Fruit fly (Drosophila melanogaster) whole organism, embryonic: ENCODE results near the gene Agxt.

Experiments used
- ATbp ChIP-seq: fragments of 200-800 bp; sonication (Bioruptor generic); optimal IDR thresholded peaks from 2 replicates; lab custom pipeline; 2017; ENCODE audit warnings: missing biosample characterization, mild to moderate bottlenecking, missing genetic modification characterization, missing genetic modification reagents
- Antp ChIP-seq: fragments of 200-800 bp; sonication (Bioruptor generic); optimal IDR thresholded peaks from 3 replicates; lab custom pipeline; 2016; ENCODE audit warnings: missing biosample characterization, missing genetic modification characterization
- Bdp1 ChIP-seq: fragments of 200-800 bp; sonication (Bioruptor generic); optimal IDR thresholded peaks from 3 replicates; lab custom pipeline; 2016; ENCODE audit warnings: missing biosample characterization, missing genetic modification characterization
- C15 ChIP-seq: fragments of 200-800 bp; sonication (Bioruptor generic); IDR thresholded peaks from 3 replicates; pipeline ENCODE4 v1.3.6; 2022; ENCODE audit warnings: missing biosample characterization, missing genetic modification characterization
- CG10321 ChIP-seq: fragments of 200-800 bp; sonication (Bioruptor generic); IDR thresholded peaks from 2 replicates; pipeline ENCODE4 v1.3.6; 2022; ENCODE audit warnings: missing biosample characterization, missing genetic modification characterization
- CG11085 ChIP-seq: fragments of 200-800 bp; sonication (Bioruptor generic); IDR thresholded peaks from 2 replicates; pipeline ENCODE4 v1.3.6; 2022; ENCODE audit warnings: missing biosample characterization, missing genetic modification characterization
- CG11247 ChIP-seq: fragments of 200-800 bp; sonication (Bioruptor generic); IDR thresholded peaks from 2 replicates; pipeline ENCODE4 v1.3.6; 2022; ENCODE audit warnings: missing biosample characterization, missing genetic modification characterization
- CG12236 ChIP-seq: fragments of 200-800 bp; sonication (Bioruptor generic); optimal IDR thresholded peaks from 2 replicates; lab custom pipeline; 2016; ENCODE audit warnings: missing biosample characterization, missing genetic modification characterization
- CG12769 ChIP-seq: fragments of 200-800 bp; sonication (Bioruptor generic); optimal IDR thresholded peaks from 2 replicates; lab custom pipeline; 2019; ENCODE audit warnings: missing biosample characterization, mild to moderate bottlenecking, missing genetic modification characterization, moderate library complexity
- CG13296 ChIP-seq: fragments of 200-800 bp; sonication (Bioruptor generic); optimal IDR thresholded peaks from 3 replicates; lab custom pipeline; 2018; ENCODE audit warnings: missing biosample characterization, mild to moderate bottlenecking, missing genetic modification characterization
- CG14710 ChIP-seq: fragments of 200-800 bp; sonication (Bioruptor generic); optimal IDR thresholded peaks from 3 replicates; lab custom pipeline; 2019; ENCODE audit warnings: missing biosample characterization, mild to moderate bottlenecking, missing genetic modification characterization, moderate library complexity
- CG15514 ChIP-seq: fragments of 200-800 bp; sonication (Bioruptor generic); optimal IDR thresholded peaks from 3 replicates; lab custom pipeline; 2017; ENCODE audit warnings: missing biosample characterization, missing genetic modification characterization, mild to moderate bottlenecking, moderate library complexity, missing genetic modification reagents
- CG17568 ChIP-seq: fragments of 200-800 bp; sonication (Bioruptor generic); optimal IDR thresholded peaks from 2 replicates; lab custom pipeline; 2018; ENCODE audit warnings: missing biosample characterization, mild to moderate bottlenecking, missing genetic modification characterization, moderate library complexity
- CG18764 ChIP-seq: fragments of 200-800 bp; sonication (Bioruptor generic); optimal IDR thresholded peaks from 3 replicates; lab custom pipeline; 2016; ENCODE audit warnings: missing biosample characterization, missing genetic modification characterization
- CG2116 ChIP-seq: fragments of 200-800 bp; sonication (Bioruptor generic); optimal IDR thresholded peaks from 3 replicates; lab custom pipeline; 2018; ENCODE audit warnings: missing biosample characterization, mild to moderate bottlenecking, missing genetic modification characterization
- CG2199 ChIP-seq: fragments of 200-800 bp; sonication (Bioruptor generic); IDR thresholded peaks from 3 replicates; pipeline ENCODE4 v1.3.6; 2022; ENCODE audit warnings: missing biosample characterization, missing genetic modification characterization
- CG31388 ChIP-seq: fragments of 200-800 bp; sonication (Bioruptor generic); optimal IDR thresholded peaks from 2 replicates; lab custom pipeline; 2016; ENCODE audit warnings: missing biosample characterization, missing genetic modification characterization
- CG3847 ChIP-seq: fragments of 200-800 bp; sonication (Bioruptor generic); IDR thresholded peaks from 2 replicates; pipeline ENCODE4 v1.3.6; 2022; ENCODE audit warnings: missing biosample characterization, missing genetic modification characterization
- CG4617 ChIP-seq: fragments of 200-800 bp; sonication (Bioruptor generic); optimal IDR thresholded peaks from 3 replicates; lab custom pipeline; 2016; ENCODE audit warnings: missing biosample characterization, missing genetic modification characterization, borderline replicate concordance
- CG4707 ChIP-seq: fragments of 200-800 bp; sonication (Bioruptor generic); optimal IDR thresholded peaks from 2 replicates; lab custom pipeline; 2018; ENCODE audit warnings: missing biosample characterization, mild to moderate bottlenecking, missing genetic modification characterization, moderate library complexity
- CG8765 ChIP-seq: fragments of 200-800 bp; sonication (Bioruptor generic); IDR thresholded peaks from 2 replicates; pipeline ENCODE4 v1.3.6; 2022; ENCODE audit warnings: missing biosample characterization, missing genetic modification characterization
- Dad ChIP-seq: fragments of 200-800 bp; sonication (Bioruptor generic); optimal IDR thresholded peaks from 3 replicates; lab custom pipeline; 2016; ENCODE audit warnings: missing biosample characterization, missing genetic modification characterization
- Doc2 ChIP-seq: fragments of 200-800 bp; sonication (Bioruptor generic); IDR thresholded peaks from 2 replicates; pipeline ENCODE4 v1.3.6; 2022; ENCODE audit warnings: missing biosample characterization, missing genetic modification characterization
- HLH54F ChIP-seq: fragments of 200-800 bp; sonication (Bioruptor generic); optimal IDR thresholded peaks from 3 replicates; lab custom pipeline; 2016; ENCODE audit warnings: missing biosample characterization, missing genetic modification characterization
- Hand ChIP-seq: fragments of 200-800 bp; sonication (Bioruptor generic); optimal IDR thresholded peaks from 2 replicates; lab custom pipeline; 2017; ENCODE audit warnings: mild to moderate bottlenecking, missing biosample characterization, missing genetic modification reagents, missing genetic modification characterization
- Mes4 ChIP-seq: fragments of 200-800 bp; sonication (Bioruptor generic); optimal IDR thresholded peaks from 2 replicates; lab custom pipeline; 2016; ENCODE audit warnings: missing biosample characterization, missing genetic modification characterization
- Myb ChIP-seq: fragments of 200-800 bp; sonication (Bioruptor generic); optimal IDR thresholded peaks from 2 replicates; lab custom pipeline; 2016; ENCODE audit warnings: missing biosample characterization, missing genetic modification characterization
- NK7.1 ChIP-seq: fragments of 200-800 bp; sonication (Bioruptor generic); optimal IDR thresholded peaks from 3 replicates; lab custom pipeline; 2016; ENCODE audit warnings: missing biosample characterization, missing genetic modification characterization
- Poxn ChIP-seq: fragments of 200-800 bp; sonication (Bioruptor generic); IDR thresholded peaks from 2 replicates; pipeline ENCODE4 v1.3.6; 2022; ENCODE audit warnings: missing biosample characterization, missing genetic modification characterization
- amos ChIP-seq: fragments of 200-800 bp; sonication (Bioruptor generic); IDR thresholded peaks from 2 replicates; pipeline ENCODE4 v1.3.6; 2022; ENCODE audit warnings: missing biosample characterization, missing genetic modification characterization; ENCODE audit not compliant: partially characterized antibody
- az2 ChIP-seq: fragments of 200-800 bp; sonication (Bioruptor generic); optimal IDR thresholded peaks from 3 replicates; lab custom pipeline; 2016; ENCODE audit warnings: missing biosample characterization, missing genetic modification characterization
- caup ChIP-seq: fragments of 200-800 bp; sonication (Bioruptor generic); optimal IDR thresholded peaks from 3 replicates; lab custom pipeline; 2017; ENCODE audit warnings: missing biosample characterization, mild to moderate bottlenecking, missing genetic modification characterization, moderate library complexity; ENCODE audit not compliant: severe bottlenecking
- danr ChIP-seq: fragments of 200-800 bp; sonication (Bioruptor generic); IDR thresholded peaks from 2 replicates; pipeline ENCODE4 v1.3.6; 2022; ENCODE audit warnings: missing biosample characterization, missing genetic modification characterization
- dmrt99B ChIP-seq: fragments of 200-800 bp; sonication (Bioruptor generic); optimal IDR thresholded peaks from 2 replicates; lab custom pipeline; 2018; ENCODE audit warnings: missing biosample characterization, mild to moderate bottlenecking, missing genetic modification characterization, moderate library complexity
- eve ChIP-seq, 2 experiments: fragments of >200 bp; optimal IDR thresholded peaks; 2 replicates each; lab custom pipeline; 2017; ENCODE audit warnings: missing biosample characterization in 2 of 2, missing genetic modification characterization in 2 of 2
- gem ChIP-seq: fragments of 200-800 bp; sonication (Bioruptor generic); optimal IDR thresholded peaks from 2 replicates; lab custom pipeline; 2019; ENCODE audit warnings: missing biosample characterization, mild to moderate bottlenecking, missing genetic modification characterization, moderate library complexity
- grau ChIP-seq: fragments of 200-800 bp; optimal IDR thresholded peaks from 3 replicates; lab custom pipeline; 2019; ENCODE audit warnings: missing biosample characterization, mild to moderate bottlenecking, missing genetic modification characterization, moderate library complexity
- jing ChIP-seq: fragments of 200-800 bp; sonication (Bioruptor generic); optimal IDR thresholded peaks from 2 replicates; lab custom pipeline; 2018; ENCODE audit warnings: missing biosample characterization, mild to moderate bottlenecking, missing genetic modification characterization
- lab ChIP-seq: fragments of 200-800 bp; sonication (Bioruptor generic); optimal IDR thresholded peaks from 3 replicates; lab custom pipeline; 2017; ENCODE audit warnings: missing biosample characterization, missing genetic modification characterization, mild to moderate bottlenecking, moderate library complexity, missing genetic modification reagents
- mam ChIP-seq: fragments of 200-800 bp; sonication (Bioruptor generic); optimal IDR thresholded peaks from 3 replicates; lab custom pipeline; 2016; ENCODE audit warnings: missing biosample characterization, missing genetic modification characterization
- odd ChIP-seq: fragments of 200-800 bp; sonication (Bioruptor generic); optimal IDR thresholded peaks from 2 replicates; lab custom pipeline; 2017; ENCODE audit warnings: missing biosample characterization, mild to moderate bottlenecking, missing genetic modification characterization
- pita ChIP-seq: fragments of 200-800 bp; sonication (Bioruptor generic); optimal IDR thresholded peaks from 2 replicates; lab custom pipeline; 2017; ENCODE audit warnings: missing biosample characterization, mild to moderate bottlenecking, missing genetic modification characterization
- prd ChIP-seq, 3 experiments: fragments of >200 bp in 2 of 3; fragments of 200-800 bp in 1 of 3; sonication (Bioruptor generic) in 1 of 3; optimal IDR thresholded peaks in 2 of 3; IDR thresholded peaks in 1 of 3; 2 replicates in 2 of 3; 3 replicates in 1 of 3; pipeline versions ENCODE4 v1.3.6 to Lab custom; 2017 to 2022; ENCODE audit warnings: missing biosample characterization in 1 of 3, missing genetic modification characterization in 1 of 3
- sug ChIP-seq: fragments of 200-800 bp; optimal IDR thresholded peaks from 2 replicates; lab custom pipeline; 2019; ENCODE audit warnings: missing biosample characterization, mild to moderate bottlenecking, missing genetic modification characterization, moderate library complexity
- tup ChIP-seq: fragments of 200-800 bp; sonication (Bioruptor generic); optimal IDR thresholded peaks from 2 replicates; lab custom pipeline; 2016; ENCODE audit warnings: missing biosample characterization, mild to moderate bottlenecking, missing genetic modification characterization, moderate library complexity
- unc-4 ChIP-seq: fragments of 200-800 bp; sonication (Bioruptor generic); IDR thresholded peaks from 2 replicates; pipeline ENCODE4 v1.3.6; 2022; ENCODE audit warnings: missing biosample characterization, missing genetic modification characterization; ENCODE audit not compliant: partially characterized antibody
- zen2 ChIP-seq: fragments of 200-800 bp; sonication (Bioruptor generic); IDR thresholded peaks from 3 replicates; pipeline ENCODE4 v1.3.6; 2022; ENCODE audit warnings: missing biosample characterization, missing genetic modification characterization; ENCODE audit not compliant: partially characterized antibody
- zf30C ChIP-seq: fragments of 200-800 bp; sonication (Bioruptor generic); optimal IDR thresholded peaks from 3 replicates; lab custom pipeline; 2018; ENCODE audit warnings: missing biosample characterization, mild to moderate bottlenecking, missing genetic modification characterization

Agxt gene

DNA sequence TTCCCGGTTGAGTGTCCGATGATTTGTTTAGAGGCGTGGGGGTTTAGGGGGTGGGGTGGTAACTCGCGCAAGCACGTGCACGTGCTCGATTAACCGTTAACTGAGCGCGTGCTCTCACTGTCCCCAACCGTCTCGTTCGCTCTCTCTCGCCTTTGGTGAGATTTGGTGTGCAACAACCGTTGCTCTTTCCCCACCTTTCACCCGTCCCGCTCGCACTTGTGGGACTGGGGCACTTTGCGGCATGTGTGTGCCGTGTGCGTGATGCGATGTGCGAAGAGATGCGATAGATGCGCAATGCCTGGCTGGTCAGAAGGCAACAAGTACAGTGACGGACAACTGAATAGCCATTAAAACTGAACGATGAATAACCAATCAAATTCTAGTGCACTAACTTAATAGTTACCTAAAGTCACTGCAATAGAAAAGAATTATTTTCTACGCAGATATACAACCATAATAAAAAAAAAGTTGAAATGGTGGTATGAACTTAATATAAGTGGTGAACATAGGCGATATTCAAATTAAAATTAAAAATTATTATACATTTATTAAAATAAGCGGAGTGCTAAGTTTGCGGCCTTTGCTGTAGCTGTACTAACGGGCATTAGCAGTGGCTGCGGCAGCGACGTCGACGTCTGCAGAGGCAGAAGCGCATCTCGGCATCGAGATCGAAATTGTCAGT lies 42.6 kb downstream of the Agxt start (continued):
- TF ChIP-seq CG18764 (GFP tag; lab: Kevin White, UChicago) (peak; percentile 67), CG14710 (tag; lab: Kevin White, UChicago) (peak; percentile 94), caup (GFP tag; lab: Kevin White, UChicago) (peak; percentile 76), Myb (GFP tag; lab: Kevin White, UChicago) (no peak), Antp (peak; percentile 35), zen2 (GFP tag; lab: Robert Waterston, UW) (no peak), odd (GFP tag; lab: Kevin White, UChicago) (peak; percentile 89), CG31388 (GFP tag; lab: Kevin White, UChicago) (peak; percentile 61), CG11247 (GFP tag; lab: Robert Waterston, UW) (peak; percentile 46; the same call in 1 of the 2 replicates), prd (optimal IDR thresholded peaks at IDR 0.05; lab: Kevin White, UChicago) (no peak), prd (GFP tag; IDR thresholded peaks at IDR 0.05; lab: Robert Waterston, UW) (peak; percentile 86), HLH54F (GFP tag; lab: Kevin White, UChicago) (no peak), zf30C (no peak), gem (tag; lab: Kevin White, UChicago) (peak; percentile 95), C15 (GFP tag; lab: Robert Waterston, UW) (no peak), CG11085 (GFP tag; lab: Robert Waterston, UW) (0 out of 2 replicates have a peak, but pooled peaks have one; percentile 37), CG4707 (GFP tag; lab: Kevin White, UChicago) (peak; percentile 73), mam (no peak), eve (GFP tag; optimal IDR thresholded peaks at IDR 0.05; lab: Kevin White, UChicago) (peak in 1 of 2 experiments; percentile 94), CG2116 (GFP tag; lab: Kevin White, UChicago) (peak; percentile 52), grau (peak; percentile 90), CG8765 (GFP tag; lab: Robert Waterston, UW) (peak; percentile 31; the same call in 1 of the 2 replicates), sug (tag; lab: Kevin White, UChicago) (peak; percentile 76), az2 (GFP tag; lab: Kevin White, UChicago) (peak; percentile 85), CG12769 (tag; lab: Kevin White, UChicago) (peak; percentile 39), Mes4 (GFP tag; lab: Kevin White, UChicago) (peak; percentile 41), tup (GFP tag; lab: Kevin White, UChicago) (peak; percentile 35), NK7.1 (GFP tag; lab: Kevin White, UChicago) (no peak), CG10321 (GFP tag; lab: Robert Waterston, UW) (peak; percentile 41; the same call in 1 of the 2 replicates), lab (GFP tag; lab: Kevin White, UChicago) (peak; percentile 84), Bdp1 (GFP tag; lab: Kevin White, UChicago) (no peak), CG17568 (GFP tag; lab: Kevin White, UChicago) (peak; percentile 80), CG12236 (no peak), amos (GFP tag; lab: Robert Waterston, UW) (no peak), dmrt99B (tag; lab: Kevin White, UChicago) (peak; percentile 95), ATbp (GFP tag; lab: Kevin White, UChicago) (peak; percentile 91), Hand (GFP tag; lab: Kevin White, UChicago) (peak; percentile 62), CG3847 (peak; percentile 75), Poxn (GFP tag; lab: Robert Waterston, UW) (no peak), Dad (GFP tag; lab: Kevin White, UChicago) (peak; percentile 18), CG13296 (GFP tag; lab: Kevin White, UChicago) (peak; percentile 84), Doc2 (GFP tag; lab: Robert Waterston, UW) (no peak), danr (GFP tag; lab: Robert Waterston, UW) (peak; percentile 76), CG2199 (GFP tag; lab: Robert Waterston, UW) (peak; percentile 40; the same call in 1 of the 3 replicates), pita (GFP tag; lab: Kevin White, UChicago) (no peak), jing (peak; percentile 60), CG4617 (GFP tag; lab: Kevin White, UChicago) (peak; percentile 59), unc-4 (GFP tag; lab: Robert Waterston, UW) (no peak), CG15514 (GFP tag; lab: Kevin White, UChicago) (peak; percentile 49)
